Fruit fly (Drosophila melanogaster): ENCODE measurements around the gene CG34426.

The CG34426 gene

dm6 chr3L:8841757-8842156 lies 39.5 kb downstream of the CG34426 start (continued):
- TF ChIP-seq CG16815 (GFP tag; optimal IDR thresholded peaks at IDR 0.05) (peak; percentile 50), Stat92E (GFP tag; optimal IDR thresholded peaks at IDR 0.05) (no peak), CkIIα-i1 (GFP tag; IDR thresholded peaks at IDR 0.05) (no peak), Aef1 (GFP tag; IDR thresholded peaks at IDR 0.05) (peak; percentile 72), br (optimal IDR thresholded peaks at IDR 0.05) (no peak), lov (optimal IDR thresholded peaks at IDR 0.05) (no peak), lov (GFP tag; IDR thresholded peaks at IDR 0.05) (no peak), lola (GFP tag; optimal IDR thresholded peaks at IDR 0.05) (peak in 1 of 3 experiments; percentile 63), grn (GFP tag; optimal IDR thresholded peaks at IDR 0.05) (no peak), CG16779 (GFP tag; IDR thresholded peaks at IDR 0.05) (no peak), Dref (GFP tag; IDR thresholded peaks at IDR 0.05) (no peak), crol (GFP tag; IDR thresholded peaks at IDR 0.05) (no peak), disco-r (GFP tag; optimal IDR thresholded peaks at IDR 0.05) (peak; percentile 30), E2f2 (GFP tag; IDR thresholded peaks at IDR 0.05) (peak; percentile 51; the same call in 1 of the 2 replicates), CG12942 (GFP tag; optimal IDR thresholded peaks at IDR 0.05) (peak; percentile 14), bowl (GFP tag; IDR thresholded peaks at IDR 0.05) (peak; percentile 27; the same call in 1 of the 2 replicates), trem (tag; optimal IDR thresholded peaks at IDR 0.05) (peak; percentile 39), kay (GFP tag; optimal IDR thresholded peaks at IDR 0.05) (peak; percentile 60), Ets97D (GFP tag; optimal IDR thresholded peaks at IDR 0.05) (peak; percentile 8), Med (GFP tag) (peak; percentile 92), klu (GFP tag; IDR thresholded peaks at IDR 0.05) (0 out of 2 replicates have a peak, but pooled peaks have one; percentile 51), CG6765 (GFP tag; optimal IDR thresholded peaks at IDR 0.05) (no peak), CG14965 (GFP tag; optimal IDR thresholded peaks at IDR 0.05; ENCODE audit: borderline replicate concordance) (no peak), CG8388 (GFP tag; optimal IDR thresholded peaks at IDR 0.05) (peak; percentile 65), CG10959 (GFP tag; IDR thresholded peaks at IDR 0.05) (peak; percentile 45; the same call in 1 of the 2 replicates), NFAT (GFP tag; IDR thresholded peaks at IDR 0.05) (peak; percentile 45; the same call in 1 of the 2 replicates), CG8924 (tag; optimal IDR thresholded peaks at IDR 0.05) (peak; percentile 80), fd96Cb (tag; optimal IDR thresholded peaks at IDR 0.05) (peak; percentile 78), psq (GFP tag; optimal IDR thresholded peaks at IDR 0.05) (no peak), CG17361 (GFP tag; IDR thresholded peaks at IDR 0.05) (peak; percentile 76), MESR4 (GFP tag; optimal IDR thresholded peaks at IDR 0.05) (no peak), CG10147 (GFP tag; optimal IDR thresholded peaks at IDR 0.05) (peak; percentile 60), Ptx1 (GFP tag; IDR thresholded peaks at IDR 0.05) (peak; percentile 85), Hmr (GFP tag; optimal IDR thresholded peaks at IDR 0.05) (peak; percentile 76), scrt (GFP tag; optimal IDR thresholded peaks at IDR 0.05) (peak; percentile 63), CG31365 (tag; optimal IDR thresholded peaks at IDR 0.05) (no peak), CG3995 (GFP tag; optimal IDR thresholded peaks at IDR 0.05) (no peak), ATbp (GFP tag; optimal IDR thresholded peaks at IDR 0.05) (peak; percentile 71), CG8281 (tag; optimal IDR thresholded peaks at IDR 0.05) (peak; percentile 28), CG9817 (tag; optimal IDR thresholded peaks at IDR 0.05) (peak; percentile 74), cg (GFP tag; optimal IDR thresholded peaks at IDR 0.05) (no peak), CG18262 (tag; optimal IDR thresholded peaks at IDR 0.05) (peak; percentile 77), pzg (GFP tag; optimal IDR thresholded peaks at IDR 0.05) (no peak), CG11560 (tag; IDR thresholded peaks at IDR 0.05) (peak; percentile 38; the same call in 1 of the 3 replicates), gsb (GFP tag; IDR thresholded peaks at IDR 0.05) (peak; percentile 65; the same call in 1 of the 2 replicates), btn (GFP tag; optimal IDR thresholded peaks at IDR 0.05) (peak; percentile 31), sna (GFP tag; IDR thresholded peaks at IDR 0.05; ENCODE audit: partially characterized antibody) (no peak), CG33557 (GFP tag; optimal IDR thresholded peaks at IDR 0.05) (no peak), nom (GFP tag; optimal IDR thresholded peaks at IDR 0.05) (no peak), CG10267 (tag; optimal IDR thresholded peaks at IDR 0.05) (peak; percentile 68), ro (GFP tag; IDR thresholded peaks at IDR 0.05) (no peak)

Data from whole organism, embryonic.